Fruit fly (Drosophila melanogaster): ENCODE data around the gene Wdr24.
A peak's percentile ranks its signal among the peaks of the same experiment; 100 is the strongest.

Gene Wdr24

dm6 chr3R:29736678-29737093, 8.2 kb downstream of the Wdr24 start, which contains the start of the genes CG7601 and CIA30 (continued):
- peak; percentile 96 for TF ChIP-seq CG10565 (GFP tag; optimal IDR thresholded peaks at IDR 0.05)
- peak; percentile 87 for TF ChIP-seq CG17912 (GFP tag; optimal IDR thresholded peaks at IDR 0.05)
- TF ChIP-seq CG17802 (tag; optimal IDR thresholded peaks at IDR 0.05): peak; percentile 91
- peak; percentile 95 for TF ChIP-seq CG7987 (GFP tag; optimal IDR thresholded peaks at IDR 0.05)
- TF ChIP-seq D19A (tag; optimal IDR thresholded peaks at IDR 0.05): peak; percentile 94
- TF ChIP-seq pb (GFP tag; optimal IDR thresholded peaks at IDR 0.05): peak; percentile 99
- TF ChIP-seq CG33213 (GFP tag; optimal IDR thresholded peaks at IDR 0.05): peak; percentile 99
- peak; percentile 97 for TF ChIP-seq schlank (tag; optimal IDR thresholded peaks at IDR 0.05)
- peak; percentile 85 for TF ChIP-seq CG30020 (tag; optimal IDR thresholded peaks at IDR 0.05)
- TF ChIP-seq CG8478 (optimal IDR thresholded peaks at IDR 0.05): no peak
- TF ChIP-seq CG12155 (GFP tag; optimal IDR thresholded peaks at IDR 0.05): peak; percentile 96
- peak; percentile 99 for TF ChIP-seq CG2678 (tag; optimal IDR thresholded peaks at IDR 0.05)
- peak; percentile 98 for TF ChIP-seq HmgZ (tag; optimal IDR thresholded peaks at IDR 0.05)
- peak; percentile 100 for TF ChIP-seq sob (GFP tag; IDR thresholded peaks at IDR 0.05)
- TF ChIP-seq GATAe (GFP tag; conservative IDR thresholded peaks at IDR 0.05): peak; percentile 100
- peak; percentile 98 for TF ChIP-seq CG18764 (GFP tag; optimal IDR thresholded peaks at IDR 0.05)
- peak; percentile 100 for TF ChIP-seq Lim3 (GFP tag; IDR thresholded peaks at IDR 0.05)
- peak; percentile 100 for TF ChIP-seq Mrtf (GFP tag; IDR thresholded peaks at IDR 0.05)
- peak; percentile 93 for TF ChIP-seq Usf (GFP tag; optimal IDR thresholded peaks at IDR 0.05)
- TF ChIP-seq hkb (optimal IDR thresholded peaks at IDR 0.05): no peak
- peak; percentile 100 for TF ChIP-seq hkb (GFP tag; IDR thresholded peaks at IDR 0.05)
- TF ChIP-seq CG6689 (GFP tag; IDR thresholded peaks at IDR 0.05): peak; percentile 100
- TF ChIP-seq maf-S (GFP tag; optimal IDR thresholded peaks at IDR 0.05): peak; percentile 98
- peak; percentile 100 for TF ChIP-seq sens-2 (GFP tag; IDR thresholded peaks at IDR 0.05)
- peak; percentile 95 for TF ChIP-seq fd64A (GFP tag; optimal IDR thresholded peaks at IDR 0.05)
- TF ChIP-seq wdn (GFP tag; IDR thresholded peaks at IDR 0.05): peak; percentile 100
- peak; percentile 96 for TF ChIP-seq Hmx (GFP tag; optimal IDR thresholded peaks at IDR 0.05)
- TF ChIP-seq org-1 (GFP tag; optimal IDR thresholded peaks at IDR 0.05): peak; percentile 98
- TF ChIP-seq CG6791 (GFP tag; IDR thresholded peaks at IDR 0.05; ENCODE audit: partially characterized antibody): no peak
- peak; percentile 98 for TF ChIP-seq CG2712 (tag; optimal IDR thresholded peaks at IDR 0.05)
- TF ChIP-seq Dad (GFP tag; optimal IDR thresholded peaks at IDR 0.05): peak; percentile 98
- peak; percentile 98 for TF ChIP-seq Hmr (GFP tag; optimal IDR thresholded peaks at IDR 0.05)
- TF ChIP-seq grn (GFP tag; optimal IDR thresholded peaks at IDR 0.05): no peak
- TF ChIP-seq gro (GFP tag; optimal IDR thresholded peaks at IDR 0.05): peak; percentile 99
- peak; percentile 99 for TF ChIP-seq CG2120 (GFP tag; optimal IDR thresholded peaks at IDR 0.05)
- peak; percentile 65 for TF ChIP-seq stwl (tag; optimal IDR thresholded peaks at IDR 0.05)
- peak; percentile 98 for TF ChIP-seq slou (GFP tag; optimal IDR thresholded peaks at IDR 0.05)
- peak; percentile 90 for TF ChIP-seq CG10321 (GFP tag; IDR thresholded peaks at IDR 0.05)
- TF ChIP-seq mld (GFP tag; IDR thresholded peaks at IDR 0.05; ENCODE audit: partially characterized antibody): no peak
- peak; percentile 97 for TF ChIP-seq CG13296 (GFP tag; optimal IDR thresholded peaks at IDR 0.05)
- peak; percentile 81 for TF ChIP-seq Nf-YB (GFP tag; optimal IDR thresholded peaks at IDR 0.05)
- peak; percentile 99 for TF ChIP-seq Fer3 (tag; optimal IDR thresholded peaks at IDR 0.05)
- TF ChIP-seq CG18619 (GFP tag; optimal IDR thresholded peaks at IDR 0.05): peak; percentile 96
- TF ChIP-seq Oaz (GFP tag; IDR thresholded peaks at IDR 0.05): peak; percentile 100
- TF ChIP-seq CG10979 (tag; optimal IDR thresholded peaks at IDR 0.05): peak; percentile 97
- TF ChIP-seq Antp (GFP tag; optimal IDR thresholded peaks at IDR 0.05): peak; percentile 99
- no peak for TF ChIP-seq h (optimal IDR thresholded peaks at IDR 0.05)
- TF ChIP-seq CG13894 (tag; optimal IDR thresholded peaks at IDR 0.05): peak; percentile 98
- peak; percentile 97 for TF ChIP-seq lbe (GFP tag; optimal IDR thresholded peaks at IDR 0.05)
- peak; percentile 85 for TF ChIP-seq CG2202 (tag; optimal IDR thresholded peaks at IDR 0.05)
- TF ChIP-seq CG18476 (GFP tag; optimal IDR thresholded peaks at IDR 0.05): peak; percentile 97
- TF ChIP-seq CG9609 (GFP tag; optimal IDR thresholded peaks at IDR 0.05): peak; percentile 98
